Worm (Caenorhabditis elegans) whole organism, L4 larva: ENCODE measurements around the gene ZC443.2.

Source experiments
- F26F4.8 ChIP-seq: fragments of 200-800 bp; sonication (Bioruptor generic); conservative IDR thresholded peaks from 2 replicates; pipeline ENCODE4 v1.3.6; 2022; ENCODE audit warnings: missing genetic modification characterization, missing compliant biosample characterization
- R02D3.7 ChIP-seq: fragments of 150-350 bp; sonication (generic microtip); optimal IDR thresholded peaks from 3 replicates; lab custom pipeline; 2014; ENCODE audit warnings: missing biosample characterization, missing genetic modification characterization
- T20F7.1 ChIP-seq: fragments of 200-800 bp; sonication (Bioruptor generic); optimal IDR thresholded peaks from 2 replicates; lab custom pipeline; 2018; ENCODE audit warnings: mild to moderate bottlenecking, missing genetic modification characterization, missing compliant biosample characterization
- Y105C5A.15 ChIP-seq: fragments of 200-800 bp; sonication (Bioruptor generic); IDR thresholded peaks from 2 replicates; pipeline ENCODE4 v1.3.6; 2022; ENCODE audit warnings: missing genetic modification characterization, missing compliant biosample characterization
- Y48G9A.11 ChIP-seq: fragments of 200-800 bp; sonication (Bioruptor generic); IDR thresholded peaks from 2 replicates; pipeline ENCODE4 v1.3.6; 2022; ENCODE audit warnings: missing genetic modification reagents, missing genetic modification characterization, missing compliant biosample characterization
- Y75B8A.6 ChIP-seq: fragments of 200-800 bp; sonication (Bioruptor generic); IDR thresholded peaks from 2 replicates; pipeline ENCODE4 v1.3.6; 2022; ENCODE audit warnings: missing genetic modification reagents, missing genetic modification characterization, missing compliant biosample characterization
- ZK337.2 ChIP-seq: fragments of 200-800 bp; sonication (Bioruptor generic); IDR thresholded peaks from 2 replicates; pipeline ENCODE4 v1.3.6; 2022; ENCODE audit warnings: missing genetic modification reagents, missing genetic modification characterization, missing compliant biosample characterization
- ZK546.5 ChIP-seq, 2 experiments: sonication (generic microtip); optimal IDR thresholded peaks; 2 replicates each; lab custom pipeline; 2017; ENCODE audit warnings: missing biosample characterization in 2 of 2, missing genetic modification characterization in 2 of 2
- aly-2 ChIP-seq: sonication (generic microtip); optimal IDR thresholded peaks from 2 replicates; lab custom pipeline; 2018; ENCODE audit warnings: missing biosample characterization, missing genetic modification characterization
- ama-1 ChIP-seq: fragments of 150-350 bp; optimal IDR thresholded peaks from 2 replicates; lab custom pipeline; 2014; ENCODE audit warnings: inconsistent platforms, mixed read lengths
- ceh-32 ChIP-seq: sonication (generic microtip); optimal IDR thresholded peaks from 2 replicates; lab custom pipeline; 2016; ENCODE audit warnings: mild to moderate bottlenecking, missing genetic modification characterization, missing compliant biosample characterization; ENCODE audit not compliant: poor library complexity
- ceh-62 ChIP-seq: sonication (generic microtip); optimal IDR thresholded peaks from 2 replicates; lab custom pipeline; 2017; ENCODE audit warnings: missing biosample characterization, missing genetic modification characterization
- ctbp-1 ChIP-seq: fragments of 200-800 bp; sonication (Bioruptor generic); IDR thresholded peaks from 2 replicates; pipeline ENCODE4 v1.3.6; 2022; ENCODE audit warnings: missing genetic modification reagents, missing genetic modification characterization, missing compliant biosample characterization
- daf-16 ChIP-seq, 3 experiments: sonication (generic microtip); optimal IDR thresholded peaks; 2 replicates each; lab custom pipeline; 2016 to 2017; ENCODE audit warnings: missing genetic modification characterization in 3 of 3, missing genetic modification reagents in 3 of 3, mild to moderate bottlenecking in 2 of 3, missing compliant biosample characterization in 2 of 3, missing biosample characterization in 1 of 3, moderate library complexity in 1 of 3
- daf-19 ChIP-seq: fragments of 200-800 bp; sonication (Bioruptor generic); conservative IDR thresholded peaks from 2 replicates; pipeline ENCODE4 v1.3.6; 2022; ENCODE audit warnings: missing genetic modification characterization, missing compliant biosample characterization
- daf-8 ChIP-seq: fragments of 200-800 bp; sonication (Bioruptor generic); IDR thresholded peaks from 2 replicates; pipeline ENCODE4 v1.3.6; 2022; ENCODE audit warnings: missing genetic modification characterization, missing compliant biosample characterization
- dmd-6 ChIP-seq: fragments of 200-800 bp; sonication (Bioruptor generic); IDR thresholded peaks from 2 replicates; pipeline ENCODE4 v1.3.6; 2022; ENCODE audit warnings: missing genetic modification reagents, missing genetic modification characterization, missing compliant biosample characterization
- dmd-8 ChIP-seq: fragments of 200-800 bp; sonication (Bioruptor generic); IDR thresholded peaks from 2 replicates; pipeline ENCODE4 v1.3.6; 2022; ENCODE audit warnings: missing genetic modification characterization, missing compliant biosample characterization
- duxl-1 ChIP-seq: sonication (generic microtip); optimal IDR thresholded peaks from 2 replicates; lab custom pipeline; 2016; ENCODE audit warnings: mild to moderate bottlenecking, missing genetic modification characterization, moderate library complexity, missing compliant biosample characterization; ENCODE audit not compliant: poor library complexity
- dve-1 ChIP-seq: sonication (generic microtip); optimal IDR thresholded peaks from 2 replicates; lab custom pipeline; 2017; ENCODE audit warnings: antibody characterized with exemption, mild to moderate bottlenecking, missing genetic modification characterization, missing compliant biosample characterization; ENCODE audit not compliant: insufficient read depth
- fkh-10 ChIP-seq: fragments of 150-350 bp; optimal IDR thresholded peaks from 2 replicates; lab custom pipeline; 2014; ENCODE audit warnings: missing biosample characterization, missing genetic modification reagents, missing genetic modification characterization
- fos-1 ChIP-seq: fragments of 150-350 bp; optimal IDR thresholded peaks from 2 replicates; lab custom pipeline; 2014; ENCODE audit warnings: missing biosample characterization, missing genetic modification characterization
- gei-8 ChIP-seq: fragments of 200-800 bp; sonication (Bioruptor generic); optimal IDR thresholded peaks from 2 replicates; lab custom pipeline; 2018; ENCODE audit warnings: mild to moderate bottlenecking, missing genetic modification characterization, missing compliant biosample characterization
- hlh-11 ChIP-seq: fragments of 200-800 bp; sonication (Bioruptor generic); optimal IDR thresholded peaks from 2 replicates; lab custom pipeline; 2018; ENCODE audit warnings: mild to moderate bottlenecking, missing genetic modification characterization, missing compliant biosample characterization
- hmg-1.1 ChIP-seq: fragments of 200-800 bp; sonication (Bioruptor generic); IDR thresholded peaks from 2 replicates; pipeline ENCODE4 v1.3.6; 2022; ENCODE audit warnings: missing genetic modification reagents, missing genetic modification characterization, missing compliant biosample characterization
- jun-1 ChIP-seq: fragments of 150-350 bp; optimal IDR thresholded peaks from 2 replicates; lab custom pipeline; 2014; ENCODE audit warnings: missing biosample characterization, missing genetic modification reagents, missing genetic modification characterization
- lin-1 ChIP-seq: fragments of 200-800 bp; sonication (Bioruptor generic); IDR thresholded peaks from 2 replicates; pipeline ENCODE4 v1.3.6; 2022; ENCODE audit warnings: missing genetic modification reagents, missing genetic modification characterization, missing compliant biosample characterization
- lin-13 ChIP-seq: fragments of 150-350 bp; optimal IDR thresholded peaks from 2 replicates; lab custom pipeline; 2014; ENCODE audit warnings: missing biosample characterization, missing genetic modification reagents, missing genetic modification characterization
- lin-15B ChIP-seq: fragments of 150-350 bp; sonication (generic microtip); optimal IDR thresholded peaks from 3 replicates; lab custom pipeline; 2014; ENCODE audit warnings: missing biosample characterization, missing genetic modification characterization
- lin-38 ChIP-seq: fragments of 200-800 bp; sonication (Bioruptor generic); IDR thresholded peaks from 2 replicates; pipeline ENCODE4 v1.3.6; 2022; ENCODE audit warnings: missing genetic modification reagents, missing genetic modification characterization, missing compliant biosample characterization
- lir-3 ChIP-seq: sonication (generic microtip); optimal IDR thresholded peaks from 2 replicates; lab custom pipeline; 2016; ENCODE audit warnings: mild to moderate bottlenecking, missing genetic modification characterization, missing compliant biosample characterization
- lsy-2 ChIP-seq, 2 experiments: fragments of 150-350 bp in 1 of 2; sonication (generic microtip) in 1 of 2; optimal IDR thresholded peaks; 2 replicates each; lab custom pipeline; 2014 to 2017; ENCODE audit warnings: missing biosample characterization in 2 of 2, missing genetic modification characterization in 2 of 2
- madf-5 ChIP-seq, 2 experiments: fragments of 200-800 bp; sonication (Bioruptor generic); IDR thresholded peaks; 2 replicates each; pipeline ENCODE4 v1.3.6; 2022; ENCODE audit warnings: missing compliant biosample characterization in 2 of 2, missing genetic modification characterization in 2 of 2
- madf-9 ChIP-seq: fragments of 200-800 bp; sonication (Bioruptor generic); conservative IDR thresholded peaks from 2 replicates; pipeline ENCODE4 v1.3.6; 2022; ENCODE audit warnings: missing genetic modification reagents, missing genetic modification characterization, missing compliant biosample characterization
- mdt-29 ChIP-seq: fragments of 200-800 bp; sonication (Bioruptor generic); IDR thresholded peaks from 2 replicates; pipeline ENCODE4 v1.3.6; 2022; ENCODE audit warnings: missing genetic modification reagents, missing genetic modification characterization, missing compliant biosample characterization
- nhr-11 ChIP-seq: fragments of 150-350 bp; optimal IDR thresholded peaks from 2 replicates; lab custom pipeline; 2014; ENCODE audit warnings: missing biosample characterization, missing genetic modification characterization
- nhr-111 ChIP-seq: fragments of 200-800 bp; sonication (Bioruptor generic); optimal IDR thresholded peaks from 2 replicates; lab custom pipeline; 2018; ENCODE audit warnings: mild to moderate bottlenecking, missing genetic modification characterization, missing compliant biosample characterization
- nhr-6 ChIP-seq: fragments of 150-350 bp; optimal IDR thresholded peaks from 2 replicates; lab custom pipeline; 2014; ENCODE audit warnings: missing biosample characterization, missing genetic modification characterization
- pqm-1 ChIP-seq: sonication (generic microtip); optimal IDR thresholded peaks from 2 replicates; lab custom pipeline; 2017; ENCODE audit warnings: missing biosample characterization, missing genetic modification characterization
- rbr-2 ChIP-seq: sonication (generic microtip); optimal IDR thresholded peaks from 2 replicates; lab custom pipeline; 2016; ENCODE audit warnings: missing genotype, missing genetic modification characterization, missing compliant biosample characterization
- tra-1 ChIP-seq: fragments of 200-800 bp; sonication (Bioruptor generic); IDR thresholded peaks from 2 replicates; pipeline ENCODE4 v1.3.6; 2022; ENCODE audit warnings: missing genetic modification reagents, missing genetic modification characterization, missing compliant biosample characterization
- unc-62 ChIP-seq, 3 experiments: fragments of 150-350 bp in 1 of 3; sonication (generic microtip); optimal IDR thresholded peaks in 2 of 3; peaks in 1 of 3; 1 replicate in 1 of 3; 2 replicates in 2 of 3; lab custom pipeline; 2014 to 2017; ENCODE audit warnings: missing biosample characterization in 3 of 3, missing genetic modification characterization in 3 of 3, missing genetic modification reagents in 3 of 3, missing genotype in 1 of 3
- vab-7 ChIP-seq: fragments of 200-800 bp; sonication (Bioruptor generic); IDR thresholded peaks from 2 replicates; pipeline ENCODE4 v1.3.6; 2022; ENCODE audit warnings: missing genetic modification reagents, missing genetic modification characterization, missing compliant biosample characterization
- zfp-3 ChIP-seq: fragments of 200-800 bp; sonication (Bioruptor generic); conservative IDR thresholded peaks from 2 replicates; pipeline ENCODE4 v1.3.6; 2022; ENCODE audit warnings: missing genetic modification reagents, missing genetic modification characterization, missing compliant biosample characterization
- ztf-11 ChIP-seq: fragments of 150-350 bp; optimal IDR thresholded peaks from 2 replicates; lab custom pipeline; 2014; ENCODE audit warnings: missing biosample characterization, missing genetic modification characterization

ZC443.2 gene

DNA sequence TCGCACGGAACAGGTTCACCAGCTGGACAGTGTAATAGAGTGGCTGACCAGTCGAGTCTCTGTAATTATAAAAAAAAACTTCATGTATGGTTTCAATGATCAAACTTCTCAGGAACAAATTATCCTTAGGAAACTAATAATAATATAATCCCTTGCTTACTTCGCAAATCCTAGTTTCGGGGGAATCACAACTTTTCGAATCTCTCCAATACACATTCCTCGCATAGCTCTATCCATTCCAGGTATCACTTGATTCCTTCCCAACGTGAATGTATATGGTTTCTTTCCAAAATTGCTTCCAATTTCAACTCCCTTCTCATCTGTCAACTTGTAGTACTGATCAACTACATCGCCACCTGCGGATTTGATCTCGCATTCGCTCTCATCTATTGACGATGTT, 24.7 kb downstream of the ZC443.2 start:
- no peak for TF ChIP-seq Y75B8A.6 (GFP tag; lab: Robert Waterston, UW)
- no peak for TF ChIP-seq pqm-1 (tag; lab: Kevin White, UChicago)
- TF ChIP-seq fkh-10 (GFP tag; lab: Kevin White, UChicago): no peak
- TF ChIP-seq duxl-1 (tag; lab: Kevin White, UChicago): no peak
- TF ChIP-seq tra-1 (GFP tag; lab: Robert Waterston, UW): no peak
- TF ChIP-seq ztf-11 (tag; lab: Kevin White, UChicago): no peak
- no peak for TF ChIP-seq madf-9 (GFP tag; lab: Robert Waterston, UW)
- TF ChIP-seq daf-16 (GFP tag; optimal IDR thresholded peaks at IDR 0.05; lab: Kevin White, UChicago): no peak
- no peak for TF ChIP-seq daf-16 (tag; optimal IDR thresholded peaks at IDR 0.05; lab: Kevin White, UChicago)
- TF ChIP-seq hlh-11: no peak
- TF ChIP-seq ama-1: no peak
- no peak for TF ChIP-seq jun-1 (tag; lab: Kevin White, UChicago)
- no peak for TF ChIP-seq dve-1
- no peak for TF ChIP-seq ZK546.5 (tag; optimal IDR thresholded peaks at IDR 0.05; lab: Kevin White, UChicago)
- no peak for TF ChIP-seq nhr-6 (tag; lab: Kevin White, UChicago)
- no peak for TF ChIP-seq R02D3.7 (tag; lab: Kevin White, UChicago)
- no peak for TF ChIP-seq ZK337.2 (GFP tag; lab: Robert Waterston, UW)
- TF ChIP-seq, all 104 proteins: peak for 0

- no peak for TF ChIP-seq daf-19 (GFP tag; lab: Robert Waterston, UW)
- no peak for TF ChIP-seq lin-15B (tag; lab: Kevin White, UChicago)
- TF ChIP-seq zfp-3 (GFP tag; lab: Robert Waterston, UW): no peak
- no peak for TF ChIP-seq lin-1 (GFP tag; lab: Robert Waterston, UW)
- TF ChIP-seq, all 104 proteins: peak for 0
Observed at ce11 chrV:12784861-12785260, 26.1 kb downstream of the ZC443.2 start, which contains the start of gene sre-20. Gene sre-20, minus strand, starts transcription at chrV:12784961.

- TF ChIP-seq fkh-10 (GFP tag; lab: Kevin White, UChicago): no peak
- peak; percentile 85 for TF ChIP-seq Y48G9A.11 (GFP tag; lab: Robert Waterston, UW)
- peak; percentile 73 for TF ChIP-seq nhr-6 (tag; lab: Kevin White, UChicago)
- peak; percentile 89; the same call in 1 of the 2 replicates for TF ChIP-seq dmd-8
- peak in 1 of 2 experiments; percentile 80 for TF ChIP-seq unc-62 (GFP tag; optimal IDR thresholded peaks at IDR 0.05 in 1 of 2; lab: Kevin White, UChicago)
- no peak for TF ChIP-seq unc-62 (tag; optimal IDR thresholded peaks at IDR 0.05; lab: Kevin White, UChicago)
- 0 out of 2 replicates have a peak, but pooled peaks have one; percentile 47 for TF ChIP-seq mdt-29 (GFP tag; lab: Robert Waterston, UW)
- peak; percentile 74 for TF ChIP-seq dmd-6 (GFP tag; lab: Robert Waterston, UW)
- no peak for TF ChIP-seq ceh-32 (tag; lab: Kevin White, UChicago)
- TF ChIP-seq dve-1: no peak
- TF ChIP-seq lir-3 (tag; lab: Kevin White, UChicago): peak; percentile 66
- TF ChIP-seq lsy-2 (tag; optimal IDR thresholded peaks at IDR 0.05; lab: Kevin White, UChicago): no peak
- peak; percentile 67 for TF ChIP-seq zfp-3 (GFP tag; lab: Robert Waterston, UW)
- TF ChIP-seq duxl-1 (tag; lab: Kevin White, UChicago): peak; percentile 14
- TF ChIP-seq jun-1 (tag; lab: Kevin White, UChicago): no peak
- TF ChIP-seq madf-5 (GFP tag; IDR thresholded peaks at IDR 0.05; lab: Robert Waterston, UW): peak in 1 of 2 experiments; percentile 92; a peak in 2 of 4 replicates
- TF ChIP-seq lin-13: no peak
- TF ChIP-seq ctbp-1 (GFP tag; lab: Robert Waterston, UW): peak; percentile 88
- no peak for TF ChIP-seq fos-1 (tag; lab: Kevin White, UChicago)
- TF ChIP-seq lin-38 (GFP tag; lab: Robert Waterston, UW): no peak
- TF ChIP-seq ZK546.5 (tag; optimal IDR thresholded peaks at IDR 0.05; lab: Kevin White, UChicago): no peak
- TF ChIP-seq T20F7.1: no peak
- TF ChIP-seq vab-7: no peak
- peak; percentile 75; the same call in 1 of the 2 replicates for TF ChIP-seq F26F4.8
- no peak for TF ChIP-seq ceh-62 (tag; lab: Kevin White, UChicago)
- TF ChIP-seq daf-8 (GFP tag; lab: Robert Waterston, UW): 0 out of 2 replicates have a peak, but pooled peaks have one; percentile 38
- peak; percentile 59 for TF ChIP-seq rbr-2 (tag; lab: Kevin White, UChicago)
- peak; percentile 84 for TF ChIP-seq nhr-111
- no peak for TF ChIP-seq aly-2 (tag; lab: Kevin White, UChicago)
- TF ChIP-seq ztf-11 (tag; lab: Kevin White, UChicago): no peak
- TF ChIP-seq nhr-11 (tag; lab: Kevin White, UChicago): no peak
- peak; percentile 92 for TF ChIP-seq Y105C5A.15
- peak; percentile 90 for TF ChIP-seq hmg-1.1
- TF ChIP-seq gei-8 (GFP tag; lab: Kevin White, UChicago): peak; percentile 43
- TF ChIP-seq pqm-1 (tag; lab: Kevin White, UChicago): no peak
Observed at ce11 chrV:12780248-12780647, 30.7 kb downstream of the ZC443.2 start.
